Fruit fly (Drosophila melanogaster): Measurements from ENCODE around the gene CG4440.

- TF ChIP-seq Dll (optimal IDR thresholded peaks at IDR 0.05) (no peak), usp (GFP tag; optimal IDR thresholded peaks at IDR 0.05) (no peak), pan (optimal IDR thresholded peaks at IDR 0.05) (no peak), EcR (GFP tag; optimal IDR thresholded peaks at IDR 0.05) (no peak), psq (optimal IDR thresholded peaks at IDR 0.05) (no peak), CG8478 (optimal IDR thresholded peaks at IDR 0.05) (no peak)
Measured at dm6 chr2L:16302773-16303279, 26.9 kb upstream of the CG4440 start, which contains the start of gene GMF.

All from whole organism.